Fruit fly (Drosophila melanogaster) whole organism, prepupa: Measurements from ENCODE around the gene CG18731.

ENCODE experiments used
- CG10669 ChIP-seq: fragments of 200-800 bp; sonication (Bioruptor generic); optimal IDR thresholded peaks from 3 replicates; lab custom pipeline; 2018; ENCODE audit warnings: missing biosample characterization, mild to moderate bottlenecking, missing genetic modification characterization, moderate library complexity
- CG11294 ChIP-seq: fragments of 200-800 bp; sonication (Bioruptor generic); IDR thresholded peaks from 2 replicates; pipeline ENCODE4 v1.3.6; 2022; ENCODE audit warnings: missing biosample characterization, missing genetic modification characterization
- CG15336 ChIP-seq: fragments of 200-800 bp; sonication (Bioruptor generic); IDR thresholded peaks from 2 replicates; pipeline ENCODE4 v1.3.6; 2022; ENCODE audit warnings: missing biosample characterization, missing genetic modification characterization
- CG1621 ChIP-seq: fragments of 200-800 bp; sonication (Bioruptor generic); optimal IDR thresholded peaks from 3 replicates; lab custom pipeline; 2018; ENCODE audit warnings: missing biosample characterization, mild to moderate bottlenecking, missing genetic modification characterization
- CG16779 ChIP-seq: fragments of 200-800 bp; sonication (Bioruptor generic); optimal IDR thresholded peaks from 3 replicates; lab custom pipeline; 2017; ENCODE audit warnings: missing biosample characterization, mild to moderate bottlenecking, missing genetic modification characterization
- CG3032 ChIP-seq: fragments of 200-800 bp; optimal IDR thresholded peaks from 2 replicates; lab custom pipeline; 2019; ENCODE audit warnings: missing biosample characterization, mild to moderate bottlenecking, missing genetic modification characterization, moderate library complexity
- CG31627 ChIP-seq: fragments of 200-800 bp; sonication (Bioruptor generic); optimal IDR thresholded peaks from 3 replicates; lab custom pipeline; 2016; ENCODE audit warnings: missing biosample characterization, missing genetic modification characterization
- CG32006 ChIP-seq: fragments of 200-800 bp; sonication (Bioruptor generic); optimal IDR thresholded peaks from 3 replicates; lab custom pipeline; 2017; ENCODE audit warnings: missing biosample characterization, mild to moderate bottlenecking, missing genetic modification characterization
- CG3919 ChIP-seq: fragments of 200-800 bp; sonication (Bioruptor generic); optimal IDR thresholded peaks from 3 replicates; lab custom pipeline; 2016; ENCODE audit warnings: missing biosample characterization, missing genetic modification characterization
- CG4318 ChIP-seq: fragments of 200-800 bp; sonication (Bioruptor generic); optimal IDR thresholded peaks from 3 replicates; lab custom pipeline; 2017; ENCODE audit warnings: missing biosample characterization, mild to moderate bottlenecking, missing genetic modification characterization
- CG6163 ChIP-seq: fragments of 200-800 bp; sonication (Bioruptor generic); IDR thresholded peaks from 3 replicates; pipeline ENCODE4 v1.3.6; 2022; ENCODE audit warnings: missing biosample characterization, missing genetic modification characterization
- CG6276 ChIP-seq: fragments of 200-800 bp; sonication (Bioruptor generic); optimal IDR thresholded peaks from 2 replicates; lab custom pipeline; 2017; ENCODE audit warnings: missing biosample characterization, mild to moderate bottlenecking, missing genetic modification characterization
- CG6792 ChIP-seq: fragments of 200-800 bp; sonication (Bioruptor generic); optimal IDR thresholded peaks from 3 replicates; lab custom pipeline; 2016; ENCODE audit warnings: missing biosample characterization, missing genetic modification characterization
- CG6808 ChIP-seq: fragments of 200-800 bp; sonication (Bioruptor generic); optimal IDR thresholded peaks from 3 replicates; lab custom pipeline; 2017; ENCODE audit warnings: missing biosample characterization, missing genetic modification characterization, mild to moderate bottlenecking, moderate library complexity, missing genetic modification reagents
- CG6854 ChIP-seq: fragments of 200-800 bp; sonication (Bioruptor generic); optimal IDR thresholded peaks from 2 replicates; lab custom pipeline; 2017; ENCODE audit warnings: missing biosample characterization, mild to moderate bottlenecking, missing genetic modification characterization
- CG8119 ChIP-seq: fragments of 200-800 bp; sonication (Bioruptor generic); IDR thresholded peaks from 3 replicates; pipeline ENCODE4 v1.3.6; 2022; ENCODE audit warnings: missing biosample characterization, missing genetic modification characterization
- CG8319 ChIP-seq: fragments of 200-800 bp; sonication (Bioruptor generic); optimal IDR thresholded peaks from 3 replicates; lab custom pipeline; 2016; ENCODE audit warnings: missing biosample characterization, missing genetic modification characterization
- CG8632 ChIP-seq: fragments of 200-800 bp; sonication (Bioruptor generic); optimal IDR thresholded peaks from 3 replicates; lab custom pipeline; 2016; ENCODE audit warnings: missing biosample characterization, missing genetic modification characterization
- CG9139 ChIP-seq: fragments of 200-800 bp; sonication (Bioruptor generic); optimal IDR thresholded peaks from 3 replicates; lab custom pipeline; 2017; ENCODE audit warnings: missing biosample characterization, mild to moderate bottlenecking, missing genetic modification characterization
- Eip75B ChIP-seq: fragments of 200-800 bp; sonication (Bioruptor generic); optimal IDR thresholded peaks from 3 replicates; lab custom pipeline; 2016; ENCODE audit warnings: missing biosample characterization, missing genetic modification characterization
- Eip78C ChIP-seq: fragments of 200-800 bp; sonication (Bioruptor generic); peaks from one replicate; lab custom pipeline; 2016; ENCODE audit warnings: missing biosample characterization, missing genetic modification characterization
- Eip93F ChIP-seq: fragments of 200-800 bp; sonication (Bioruptor generic); optimal IDR thresholded peaks from 2 replicates; lab custom pipeline; 2016; ENCODE audit warnings: missing biosample characterization, mild to moderate bottlenecking, missing genetic modification characterization
- Ets21C ChIP-seq: fragments of 200-800 bp; sonication (Bioruptor generic); optimal IDR thresholded peaks from 3 replicates; lab custom pipeline; 2016; ENCODE audit warnings: missing biosample characterization, missing genetic modification characterization
- Ets96B ChIP-seq: fragments of 200-800 bp; optimal IDR thresholded peaks from 2 replicates; lab custom pipeline; 2019; ENCODE audit warnings: missing biosample characterization, mild to moderate bottlenecking, missing genetic modification characterization, moderate library complexity
- Hr38 ChIP-seq: sonication (Bioruptor generic); optimal IDR thresholded peaks from 2 replicates; lab custom pipeline; 2016; ENCODE audit warnings: missing biosample characterization, missing genetic modification characterization
- Hr39 ChIP-seq: fragments of 200-800 bp; sonication (Bioruptor generic); optimal IDR thresholded peaks from 2 replicates; lab custom pipeline; 2016; ENCODE audit warnings: missing biosample characterization, missing genetic modification characterization
- Hr4 ChIP-seq: fragments of 200-800 bp; sonication (Bioruptor generic); optimal IDR thresholded peaks from 3 replicates; lab custom pipeline; 2016; ENCODE audit warnings: missing biosample characterization, missing genetic modification characterization
- Lpt ChIP-seq: fragments of 200-800 bp; sonication (Bioruptor generic); optimal IDR thresholded peaks from 3 replicates; lab custom pipeline; 2016; ENCODE audit warnings: missing biosample characterization, missing genetic modification characterization
- Met ChIP-seq: fragments of 200-800 bp; sonication (Bioruptor generic); optimal IDR thresholded peaks from 3 replicates; lab custom pipeline; 2016; ENCODE audit warnings: missing biosample characterization, missing genetic modification characterization
- OdsH ChIP-seq: fragments of 200-800 bp; sonication (Bioruptor generic); optimal IDR thresholded peaks from 3 replicates; lab custom pipeline; 2016; ENCODE audit warnings: missing biosample characterization, missing genetic modification characterization
- Smox ChIP-seq: fragments of 200-800 bp; sonication (Bioruptor generic); optimal IDR thresholded peaks from 3 replicates; lab custom pipeline; 2016; ENCODE audit warnings: missing biosample characterization, missing genetic modification characterization
- Sox102F ChIP-seq: fragments of 200-800 bp; sonication (Bioruptor generic); optimal IDR thresholded peaks from 2 replicates; lab custom pipeline; 2016; ENCODE audit warnings: missing biosample characterization, mild to moderate bottlenecking, missing genetic modification characterization
- Sox14 ChIP-seq: fragments of 200-800 bp; sonication (Bioruptor generic); optimal IDR thresholded peaks from 3 replicates; lab custom pipeline; 2016; ENCODE audit warnings: missing biosample characterization, missing genetic modification characterization
- Sox15 ChIP-seq: fragments of 200-800 bp; sonication (Bioruptor generic); optimal IDR thresholded peaks from 3 replicates; lab custom pipeline; 2016; ENCODE audit warnings: missing biosample characterization, missing genetic modification characterization
- achi ChIP-seq: fragments of 200-800 bp; sonication (Bioruptor generic); optimal IDR thresholded peaks from 3 replicates; lab custom pipeline; 2016; ENCODE audit warnings: missing biosample characterization, missing genetic modification characterization
- acj6 ChIP-seq: fragments of 200-800 bp; sonication (Bioruptor generic); optimal IDR thresholded peaks from 3 replicates; lab custom pipeline; 2016; ENCODE audit warnings: missing biosample characterization, missing genetic modification characterization
- cyc ChIP-seq: fragments of 200-800 bp; sonication (Bioruptor generic); optimal IDR thresholded peaks from 3 replicates; lab custom pipeline; 2016; ENCODE audit warnings: missing biosample characterization, missing genetic modification characterization
- dac ChIP-seq: fragments of 200-800 bp; sonication (Bioruptor generic); optimal IDR thresholded peaks from 2 replicates; lab custom pipeline; 2017; ENCODE audit warnings: missing biosample characterization, mild to moderate bottlenecking, missing genetic modification characterization
- eg ChIP-seq: fragments of 200-800 bp; sonication (Bioruptor generic); IDR thresholded peaks from 3 replicates; pipeline ENCODE4 v1.3.6; 2022; ENCODE audit warnings: missing biosample characterization, missing genetic modification characterization
- esn ChIP-seq: fragments of 200-800 bp; sonication (Bioruptor generic); optimal IDR thresholded peaks from 2 replicates; lab custom pipeline; 2016; ENCODE audit warnings: missing biosample characterization, mild to moderate bottlenecking, missing genetic modification characterization, moderate library complexity
- fd85E ChIP-seq: fragments of 200-800 bp; sonication (Bioruptor generic); optimal IDR thresholded peaks from 3 replicates; lab custom pipeline; 2016; ENCODE audit warnings: missing biosample characterization, missing genetic modification characterization
- fkh ChIP-seq: fragments of 200-800 bp; sonication (Bioruptor generic); optimal IDR thresholded peaks from 3 replicates; lab custom pipeline; 2017; ENCODE audit warnings: missing biosample characterization, mild to moderate bottlenecking, missing genetic modification characterization, moderate library complexity
- lz ChIP-seq: fragments of 200-800 bp; sonication (Bioruptor generic); optimal IDR thresholded peaks from 3 replicates; lab custom pipeline; 2016; ENCODE audit warnings: missing biosample characterization, missing genetic modification characterization
- net ChIP-seq: fragments of 200-800 bp; sonication (Bioruptor generic); optimal IDR thresholded peaks from 3 replicates; lab custom pipeline; 2016; ENCODE audit warnings: missing biosample characterization, missing genetic modification characterization
- pdm3 ChIP-seq: fragments of 200-800 bp; sonication (Bioruptor generic); optimal IDR thresholded peaks from 3 replicates; lab custom pipeline; 2016; ENCODE audit warnings: missing biosample characterization, missing genetic modification characterization
- salr ChIP-seq, 2 experiments: fragments of 200-800 bp; sonication (Bioruptor generic); optimal IDR thresholded peaks; 3 replicates each; lab custom pipeline; 2016 to 2018; ENCODE audit warnings: missing biosample characterization in 2 of 2, missing genetic modification characterization in 2 of 2, mild to moderate bottlenecking in 1 of 2
- ss ChIP-seq, 2 experiments: fragments of 200-800 bp; sonication (Bioruptor generic); optimal IDR thresholded peaks; 2 replicates in 1 of 2; 3 replicates in 1 of 2; lab custom pipeline; 2017 to 2018; ENCODE audit warnings: mild to moderate bottlenecking in 2 of 2, missing biosample characterization in 2 of 2, missing genetic modification characterization in 2 of 2, moderate library complexity in 1 of 2
- topi ChIP-seq: fragments of 200-800 bp; sonication (Bioruptor generic); optimal IDR thresholded peaks from 3 replicates; lab custom pipeline; 2016; ENCODE audit warnings: missing biosample characterization, missing genetic modification characterization
- vri ChIP-seq: fragments of 200-800 bp; sonication (Bioruptor generic); optimal IDR thresholded peaks from 3 replicates; lab custom pipeline; 2016; ENCODE audit warnings: missing biosample characterization, mild to moderate bottlenecking, missing genetic modification characterization

Gene CG18731

dm6 chr3R:29762297-29762696 lies 37.5 kb downstream of the CG18731 start (continued):
- TF ChIP-seq CG32006 (GFP tag; lab: Kevin White, UChicago) (peak; percentile 55), Met (GFP tag; lab: Kevin White, UChicago) (peak; percentile 75), CG1621 (tag; lab: Kevin White, UChicago) (no peak), Hr4 (GFP tag; lab: Kevin White, UChicago) (peak; percentile 34), Hr39 (peak; percentile 53), CG8319 (GFP tag; lab: Kevin White, UChicago) (peak; percentile 51), CG31627 (GFP tag; lab: Kevin White, UChicago) (peak; percentile 56), Sox14 (GFP tag; lab: Kevin White, UChicago) (no peak), esn (GFP tag; lab: Kevin White, UChicago) (peak; percentile 74), CG6276 (GFP tag; lab: Kevin White, UChicago) (no peak), fd85E (GFP tag; lab: Kevin White, UChicago) (no peak)

- TF ChIP-seq Eip78C (peak; percentile 98), CG6808 (GFP tag; lab: Kevin White, UChicago) (peak; percentile 66), eg (GFP tag; lab: Robert Waterston, UW) (peak; percentile 83), Sox14 (GFP tag; lab: Kevin White, UChicago) (peak; percentile 97), Eip75B (GFP tag; lab: Kevin White, UChicago) (peak; percentile 93), CG8319 (GFP tag; lab: Kevin White, UChicago) (peak; percentile 95), CG8632 (GFP tag; lab: Kevin White, UChicago) (peak; percentile 93), Ets21C (peak; percentile 98), CG8119 (GFP tag; lab: Robert Waterston, UW) (peak; percentile 72; the same call in 2 of the 3 replicates), CG3919 (peak; percentile 97), achi (GFP tag; lab: Kevin White, UChicago) (peak; percentile 90), CG32006 (GFP tag; lab: Kevin White, UChicago) (peak; percentile 70), Ets96B (tag; lab: Kevin White, UChicago) (peak; percentile 70), fd85E (GFP tag; lab: Kevin White, UChicago) (peak; percentile 83), cyc (GFP tag; lab: Kevin White, UChicago) (peak; percentile 99), Sox102F (GFP tag; lab: Kevin White, UChicago) (peak; percentile 99), acj6 (GFP tag; lab: Kevin White, UChicago) (peak; percentile 96), vri (GFP tag; lab: Kevin White, UChicago) (peak; percentile 96), CG6854 (GFP tag; lab: Kevin White, UChicago) (peak; percentile 96), Hr38 (GFP tag; lab: Kevin White, UChicago) (no peak), CG11294 (GFP tag; lab: Robert Waterston, UW) (peak; percentile 65; the same call in 1 of the 2 replicates), Smox (GFP tag; lab: Kevin White, UChicago) (peak; percentile 98), OdsH (GFP tag; lab: Kevin White, UChicago) (peak; percentile 94), fkh (GFP tag; lab: Kevin White, UChicago) (no peak), CG4318 (GFP tag; lab: Kevin White, UChicago) (peak; percentile 22), Met (GFP tag; lab: Kevin White, UChicago) (peak; percentile 97), Sox15 (GFP tag; lab: Kevin White, UChicago) (peak; percentile 96), esn (GFP tag; lab: Kevin White, UChicago) (peak; percentile 99), pdm3 (GFP tag; lab: Kevin White, UChicago) (peak; percentile 94), net (GFP tag; lab: Kevin White, UChicago) (peak; percentile 86), CG3032 (tag; lab: Kevin White, UChicago) (peak; percentile 76), dac (GFP tag; lab: Kevin White, UChicago) (no peak), ss (GFP tag; optimal IDR thresholded peaks at IDR 0.05; lab: Kevin White, UChicago) (peak; percentile 39 to 73), Hr4 (GFP tag; lab: Kevin White, UChicago) (peak; percentile 79), CG31627 (GFP tag; lab: Kevin White, UChicago) (peak; percentile 99), CG15336 (GFP tag; lab: Robert Waterston, UW) (peak; percentile 77), CG16779 (tag; lab: Kevin White, UChicago) (peak; percentile 38), topi (GFP tag; lab: Kevin White, UChicago) (peak; percentile 99), lz (GFP tag; lab: Kevin White, UChicago) (peak; percentile 98), CG10669 (peak; percentile 83), CG9139 (GFP tag; lab: Kevin White, UChicago) (peak; percentile 53), salr (GFP tag; optimal IDR thresholded peaks at IDR 0.05; lab: Kevin White, UChicago) (peak; percentile 61 to 65), Lpt (GFP tag; lab: Kevin White, UChicago) (peak; percentile 67), CG6792 (GFP tag; lab: Kevin White, UChicago) (peak; percentile 95), CG6163 (GFP tag; lab: Robert Waterston, UW) (peak; percentile 90), Eip93F (peak; percentile 96)
These were observed 38.3 kb downstream of the CG18731 start for dm6 chr3R:29763154-29763553.
